Fruit fly (Drosophila melanogaster) whole organism, pupa: ENCODE results near the gene Hexo1.

Experiments used
- CG12605 ChIP-seq: fragments of 200-800 bp; sonication (Bioruptor generic); IDR thresholded peaks from 2 replicates; pipeline ENCODE4 v1.3.6; 2022; ENCODE audit warnings: missing biosample characterization, missing genetic modification characterization
- CG14655 ChIP-seq: fragments of 200-800 bp; sonication (Bioruptor generic); optimal IDR thresholded peaks from 3 replicates; lab custom pipeline; 2017; ENCODE audit warnings: mild to moderate bottlenecking, missing biosample characterization, missing genetic modification reagents, missing genetic modification characterization
- CG17806 ChIP-seq: fragments of 200-800 bp; sonication (Bioruptor generic); optimal IDR thresholded peaks from 2 replicates; lab custom pipeline; 2018; ENCODE audit warnings: missing biosample characterization, mild to moderate bottlenecking, missing genetic modification characterization, moderate library complexity
- CG32121 ChIP-seq: fragments of 200-800 bp; sonication (Bioruptor generic); IDR thresholded peaks from 2 replicates; pipeline ENCODE4 v1.3.6; 2022; ENCODE audit warnings: missing biosample characterization, missing genetic modification characterization
- CG34367 ChIP-seq: fragments of 200-800 bp; sonication (Bioruptor generic); optimal IDR thresholded peaks from 2 replicates; lab custom pipeline; 2018; ENCODE audit warnings: missing biosample characterization, mild to moderate bottlenecking, missing genetic modification characterization
- CG4496 ChIP-seq: fragments of 200-800 bp; sonication (Bioruptor generic); IDR thresholded peaks from 3 replicates; pipeline ENCODE4 v1.3.6; 2022; ENCODE audit warnings: missing biosample characterization, missing genetic modification characterization
- CG8301 ChIP-seq: fragments of 200-800 bp; sonication (Bioruptor generic); optimal IDR thresholded peaks from 2 replicates; lab custom pipeline; 2018; ENCODE audit warnings: missing biosample characterization, mild to moderate bottlenecking, missing genetic modification characterization
- D1 ChIP-seq: fragments of 200-800 bp; sonication (Bioruptor generic); optimal IDR thresholded peaks from 2 replicates; lab custom pipeline; 2018; ENCODE audit warnings: missing biosample characterization, mild to moderate bottlenecking, missing genetic modification characterization, moderate library complexity
- EcR ChIP-seq: fragments of 200-800 bp; sonication (Bioruptor generic); optimal IDR thresholded peaks from 3 replicates; lab custom pipeline; 2019; ENCODE audit warnings: missing biosample characterization, missing genetic modification characterization, mild to moderate bottlenecking, moderate library complexity, missing genetic modification reagents
- Pif1A ChIP-seq: fragments of 200-800 bp; sonication (Bioruptor generic); optimal IDR thresholded peaks from 3 replicates; lab custom pipeline; 2016; ENCODE audit warnings: missing biosample characterization, missing genetic modification characterization
- Pif1B ChIP-seq: fragments of 200-800 bp; sonication (Bioruptor generic); optimal IDR thresholded peaks from 3 replicates; lab custom pipeline; 2016; ENCODE audit warnings: missing biosample characterization, missing genetic modification characterization
- gl ChIP-seq: fragments of 200-800 bp; sonication (Bioruptor generic); optimal IDR thresholded peaks from 2 replicates; lab custom pipeline; 2018; ENCODE audit warnings: missing biosample characterization, mild to moderate bottlenecking, missing genetic modification characterization

- no peak for TF ChIP-seq gl (tag; lab: Kevin White, UChicago)
- TF ChIP-seq CG32121 (GFP tag; lab: Robert Waterston, UW) = no peak
- TF ChIP-seq CG17806 (tag; lab: Kevin White, UChicago) = no peak
- TF ChIP-seq D1 (tag; lab: Kevin White, UChicago) = no peak
- no peak for TF ChIP-seq CG4496 (GFP tag; lab: Robert Waterston, UW)
- TF ChIP-seq Pif1A (GFP tag; lab: Kevin White, UChicago) = no peak
- no peak for TF ChIP-seq CG14655 (GFP tag; lab: Kevin White, UChicago)
- no peak for TF ChIP-seq CG12605 (GFP tag; lab: Robert Waterston, UW)
- no peak for TF ChIP-seq CG8301 (tag; lab: Kevin White, UChicago)
- no peak for TF ChIP-seq EcR (GFP tag; lab: Kevin White, UChicago)
- TF ChIP-seq CG34367 (tag; lab: Kevin White, UChicago) = no peak
- no peak for TF ChIP-seq Pif1B (GFP tag; lab: Kevin White, UChicago)
Observed at dm6 chr3L:4263502-4263901, 24.9 kb upstream of the Hexo1 start, which contains the start of gene CG1273.
